Worm (Caenorhabditis elegans) whole organism, L3 larva: ENCODE measurements around the gene M151.7.

Source experiments
- R02D3.7 ChIP-seq: fragments of 150-350 bp; optimal IDR thresholded peaks from 2 replicates; lab custom pipeline; 2014; ENCODE audit warnings: missing biosample characterization, missing genetic modification characterization
- ZK546.5 ChIP-seq: sonication (generic microtip); optimal IDR thresholded peaks from 2 replicates; lab custom pipeline; 2017; ENCODE audit warnings: missing biosample characterization, missing genetic modification characterization
- aly-2 ChIP-seq: fragments of 150-350 bp; optimal IDR thresholded peaks from 2 replicates; lab custom pipeline; 2014; ENCODE audit warnings: missing biosample characterization, missing genetic modification characterization
- ama-1 ChIP-seq: fragments of 150-350 bp; optimal IDR thresholded peaks from 2 replicates; lab custom pipeline; 2018
- ceh-16 ChIP-seq: sonication (generic microtip); optimal IDR thresholded peaks from 2 replicates; lab custom pipeline; 2017; ENCODE audit warnings: missing biosample characterization, missing genetic modification characterization
- ceh-28 ChIP-seq: fragments of 150-350 bp; optimal IDR thresholded peaks from 2 replicates; lab custom pipeline; 2014; ENCODE audit warnings: missing biosample characterization, missing genetic modification reagents, missing genetic modification characterization
- ceh-82 ChIP-seq: fragments of 150-350 bp; optimal IDR thresholded peaks from 2 replicates; lab custom pipeline; 2014; ENCODE audit warnings: missing biosample characterization, missing genetic modification characterization
- ceh-9 ChIP-seq: sonication (generic microtip); optimal IDR thresholded peaks from 2 replicates; lab custom pipeline; 2018; ENCODE audit warnings: missing biosample characterization, missing genetic modification characterization
- egl-27 ChIP-seq: sonication (generic microtip); optimal IDR thresholded peaks from 4 replicates; lab custom pipeline; 2017; ENCODE audit warnings: missing biosample characterization, missing genetic modification reagents, missing genetic modification characterization
- egl-5 ChIP-seq: fragments of 150-350 bp; optimal IDR thresholded peaks from 2 replicates; lab custom pipeline; 2017; ENCODE audit warnings: missing biosample characterization, missing genetic modification reagents, missing genetic modification characterization, inconsistent platforms
- elt-1 ChIP-seq: fragments of 150-350 bp; optimal IDR thresholded peaks from 2 replicates; lab custom pipeline; 2014; ENCODE audit warnings: missing biosample characterization, missing genetic modification characterization
- elt-2 ChIP-seq: sonication (generic microtip); optimal IDR thresholded peaks from 2 replicates; lab custom pipeline; 2016; ENCODE audit warnings: missing genetic modification reagents, mild to moderate bottlenecking, missing genetic modification characterization, missing compliant biosample characterization
- elt-3 ChIP-seq, 3 experiments: fragments of 150-350 bp in 1 of 3; sonication (generic microtip) in 2 of 3; optimal IDR thresholded peaks; 2 replicates in 2 of 3; 4 replicates in 1 of 3; lab custom pipeline; 2014 to 2017; ENCODE audit warnings: missing biosample characterization in 3 of 3, missing genetic modification characterization in 3 of 3
- fkh-2 ChIP-seq: fragments of 150-350 bp; optimal IDR thresholded peaks from 2 replicates; lab custom pipeline; 2014; ENCODE audit warnings: missing biosample characterization, missing genetic modification reagents, missing genetic modification characterization
- fos-1 ChIP-seq: fragments of 150-350 bp; optimal IDR thresholded peaks from 2 replicates; lab custom pipeline; 2014; ENCODE audit warnings: missing biosample characterization, missing genetic modification characterization
- hmg-11 ChIP-seq: sonication (generic microtip); optimal IDR thresholded peaks from 2 replicates; lab custom pipeline; 2016; ENCODE audit warnings: missing genetic modification characterization, missing compliant biosample characterization
- jun-1 ChIP-seq: fragments of 150-350 bp; optimal IDR thresholded peaks from 2 replicates; lab custom pipeline; 2014; ENCODE audit warnings: missing biosample characterization, missing genetic modification reagents, missing genetic modification characterization
- lin-15B ChIP-seq: fragments of 150-350 bp; optimal IDR thresholded peaks from 2 replicates; lab custom pipeline; 2014; ENCODE audit warnings: missing biosample characterization, missing genetic modification characterization
- mdl-1 ChIP-seq: fragments of 150-350 bp; optimal IDR thresholded peaks from 2 replicates; lab custom pipeline; 2014; ENCODE audit warnings: missing biosample characterization, missing genetic modification characterization
- mml-1 ChIP-seq: fragments of 150-350 bp; sonication (generic microtip); optimal IDR thresholded peaks from 3 replicates; lab custom pipeline; 2014; ENCODE audit warnings: missing biosample characterization, missing genetic modification characterization
- nfya-1 ChIP-seq: sonication (generic microtip); optimal IDR thresholded peaks from 2 replicates; lab custom pipeline; 2017; ENCODE audit warnings: missing genetic modification characterization, mild to moderate bottlenecking, missing compliant biosample characterization, antibody characterized with exemption, moderate library complexity; ENCODE audit not compliant: insufficient read depth
- nhr-11 ChIP-seq: fragments of 150-350 bp; optimal IDR thresholded peaks from 2 replicates; lab custom pipeline; 2014; ENCODE audit warnings: missing biosample characterization, missing genetic modification characterization
- nhr-12 ChIP-seq: fragments of 150-350 bp; optimal IDR thresholded peaks from 2 replicates; lab custom pipeline; 2014; ENCODE audit warnings: missing biosample characterization, missing genetic modification characterization
- nhr-23 ChIP-seq: fragments of 150-350 bp; optimal IDR thresholded peaks from 2 replicates; lab custom pipeline; 2014; ENCODE audit warnings: missing biosample characterization, missing genetic modification reagents, missing genetic modification characterization
- nhr-25 ChIP-seq: sonication (generic microtip); optimal IDR thresholded peaks from 2 replicates; lab custom pipeline; 2017; ENCODE audit warnings: missing biosample characterization, missing genetic modification characterization
- nhr-28 ChIP-seq: fragments of 150-350 bp; optimal IDR thresholded peaks from 2 replicates; lab custom pipeline; 2014; ENCODE audit warnings: missing biosample characterization, missing genetic modification characterization
- nhr-43 ChIP-seq: sonication (generic microtip); optimal IDR thresholded peaks from 2 replicates; lab custom pipeline; 2016; ENCODE audit warnings: mild to moderate bottlenecking, missing genetic modification characterization, missing compliant biosample characterization; ENCODE audit not compliant: poor library complexity, severe bottlenecking
- nhr-67 ChIP-seq: fragments of 150-350 bp; optimal IDR thresholded peaks from 2 replicates; lab custom pipeline; 2014; ENCODE audit warnings: missing biosample characterization, missing genetic modification characterization
- nhr-76 ChIP-seq: fragments of 150-350 bp; sonication (generic microtip); optimal IDR thresholded peaks from 5 replicates; lab custom pipeline; 2014; ENCODE audit warnings: missing biosample characterization, missing genetic modification characterization
- nhr-77 ChIP-seq: fragments of 150-350 bp; optimal IDR thresholded peaks from 2 replicates; lab custom pipeline; 2014; ENCODE audit warnings: missing biosample characterization, missing genetic modification characterization
- pha-4 ChIP-seq: fragments of 150-350 bp; optimal IDR thresholded peaks from 2 replicates; lab custom pipeline; 2014; ENCODE audit warnings: missing biosample characterization, missing genetic modification reagents, missing genetic modification characterization
- pqm-1 ChIP-seq: fragments of 150-350 bp; optimal IDR thresholded peaks from 2 replicates; lab custom pipeline; 2017; ENCODE audit warnings: missing biosample characterization, missing genetic modification characterization, inconsistent platforms
- sea-2 ChIP-seq: fragments of 150-350 bp; sonication (generic microtip); optimal IDR thresholded peaks from 4 replicates; lab custom pipeline; 2014; ENCODE audit warnings: missing biosample characterization, missing genetic modification reagents, missing genetic modification characterization
- skn-1 ChIP-seq: fragments of 150-350 bp; optimal IDR thresholded peaks from 2 replicates; lab custom pipeline; 2014; ENCODE audit warnings: missing biosample characterization, missing genetic modification characterization
- tbx-2 ChIP-seq: sonication (generic microtip); optimal IDR thresholded peaks from 2 replicates; lab custom pipeline; 2016; ENCODE audit warnings: mild to moderate bottlenecking, missing genetic modification characterization, missing compliant biosample characterization
- unc-39 ChIP-seq: sonication (generic microtip); optimal IDR thresholded peaks from 4 replicates; lab custom pipeline; 2017; ENCODE audit warnings: missing biosample characterization, missing genetic modification characterization
- unc-62 ChIP-seq: fragments of 150-350 bp; sonication (generic microtip); optimal IDR thresholded peaks from 4 replicates; lab custom pipeline; 2014; ENCODE audit warnings: missing biosample characterization, missing genetic modification reagents, missing genetic modification characterization
- zag-1 ChIP-seq: fragments of 150-350 bp; optimal IDR thresholded peaks from 2 replicates; lab custom pipeline; 2014; ENCODE audit warnings: missing biosample characterization, missing genetic modification characterization
- ztf-11 ChIP-seq: fragments of 150-350 bp; optimal IDR thresholded peaks from 2 replicates; lab custom pipeline; 2014; ENCODE audit warnings: missing biosample characterization, missing genetic modification characterization
- ztf-4 ChIP-seq: fragments of 150-350 bp; optimal IDR thresholded peaks from 2 replicates; lab custom pipeline; 2014; ENCODE audit warnings: missing biosample characterization, missing genetic modification characterization

The M151.7 gene

DNA sequence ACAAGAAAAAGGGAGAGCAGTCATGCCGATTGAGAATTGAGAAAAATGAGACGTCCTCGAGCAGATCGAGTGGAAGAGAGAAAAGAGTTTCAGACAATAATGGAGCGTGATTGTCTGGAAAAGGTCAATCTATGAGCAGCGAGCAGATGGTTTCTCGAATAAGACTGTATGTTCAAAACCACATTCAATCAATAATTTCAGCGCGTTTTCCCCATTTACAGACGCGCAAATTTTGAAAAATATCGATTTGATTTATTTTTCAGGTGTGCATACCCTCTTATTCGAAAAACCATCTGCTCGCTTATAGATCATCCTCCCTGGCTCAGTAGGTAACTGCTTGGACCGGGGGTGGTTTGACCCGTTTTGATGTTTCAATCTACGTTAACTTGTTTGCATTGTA, 17.1 kb downstream of the M151.7 start, which contains the start of gene fbxb-31:
Gene fbxb-31 (minus strand): TSS at position 101 of the 400 bp plus-strand sequence.
- TF ChIP-seq unc-62 = no peak
- TF ChIP-seq egl-27 (tag; lab: Kevin White, UChicago) = no peak
- no peak for TF ChIP-seq ceh-16 (tag; lab: Kevin White, UChicago)
- no peak for TF ChIP-seq elt-3 (tag; optimal IDR thresholded peaks at IDR 0.05; lab: Kevin White, UChicago)
- TF ChIP-seq pqm-1 (tag; lab: Kevin White, UChicago) = no peak
- TF ChIP-seq nfya-1 (tag; lab: Kevin White, UChicago) = no peak
- TF ChIP-seq nhr-77 (tag; lab: Kevin White, UChicago) = no peak
- TF ChIP-seq ceh-28 = no peak
- TF ChIP-seq tbx-2 (tag; lab: Kevin White, UChicago) = no peak
- no peak for TF ChIP-seq nhr-11 (tag; lab: Kevin White, UChicago)
- no peak for TF ChIP-seq nhr-28 (tag; lab: Kevin White, UChicago)
- TF ChIP-seq aly-2 (tag; lab: Kevin White, UChicago) = no peak
- TF ChIP-seq ceh-9 (tag; lab: Kevin White, UChicago) = no peak
- no peak for TF ChIP-seq ztf-4 (tag; lab: Kevin White, UChicago)
- no peak for TF ChIP-seq pha-4
- TF ChIP-seq hmg-11 (tag; lab: Kevin White, UChicago) = no peak
- TF ChIP-seq fos-1 (tag; lab: Kevin White, UChicago) = no peak
- no peak for TF ChIP-seq egl-5
- no peak for TF ChIP-seq sea-2 (GFP tag; lab: Kevin White, UChicago)
- TF ChIP-seq mml-1 (tag; lab: Kevin White, UChicago) = no peak

DNA sequence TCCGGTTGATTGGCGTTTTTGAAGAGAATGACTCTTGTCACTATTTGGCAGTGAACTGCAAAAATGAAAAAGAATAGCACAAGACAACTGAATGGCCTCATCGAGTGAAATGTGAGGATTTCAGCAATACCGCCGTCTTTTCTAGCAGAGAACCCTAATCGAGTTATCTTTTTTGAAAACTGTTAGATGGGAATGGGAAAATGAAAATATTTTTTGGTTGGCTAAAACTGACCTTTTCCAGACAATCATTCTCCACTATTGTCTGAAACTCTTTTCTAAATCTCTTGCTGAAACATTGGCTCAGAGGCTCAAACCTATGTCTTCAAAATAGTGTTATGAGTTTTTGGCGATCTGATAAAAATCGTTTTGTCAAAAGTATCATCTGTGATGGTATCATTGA, 18.1 kb downstream of the M151.7 start, which contains the start of gene M151.10:
Gene M151.10 (minus strand): TSS at position 101 of the 400 bp plus-strand sequence.
- TF ChIP-seq mdl-1 (tag; lab: Kevin White, UChicago) (no peak), ama-1 (lab: Kevin White, UChicago) (no peak)

DNA sequence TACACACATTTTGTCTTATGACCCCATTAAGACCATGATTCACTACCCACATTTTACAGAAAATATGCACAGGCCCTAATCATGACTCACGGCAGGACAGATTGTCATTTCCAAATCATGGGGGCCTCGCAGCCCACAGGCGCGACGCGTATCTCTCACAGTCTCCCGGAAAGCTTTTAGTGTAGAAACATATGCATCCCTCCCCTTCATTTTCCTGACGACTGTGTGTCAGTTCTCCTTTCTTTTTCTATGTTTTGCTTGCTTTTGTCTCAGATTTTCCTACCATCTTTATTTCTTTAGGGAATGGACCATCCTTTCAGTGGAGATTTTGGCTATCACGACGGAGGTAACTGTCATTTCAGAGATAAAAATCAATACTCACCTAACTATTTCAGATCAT, 19.1 kb downstream of the M151.7 start, which contains the start of gene M151.1:
Gene M151.1 (plus strand): TSS at position 301 of the 400 bp plus-strand sequence.
- TF ChIP-seq nhr-67 (tag; lab: Kevin White, UChicago) (no peak), nhr-12 (no peak), ceh-16 (tag; lab: Kevin White, UChicago) (no peak), pha-4 (no peak), elt-3 (tag; optimal IDR thresholded peaks at IDR 0.05; lab: Kevin White, UChicago) (no peak), ceh-9 (tag; lab: Kevin White, UChicago) (no peak), ama-1 (lab: Kevin White, UChicago) (no peak), fos-1 (tag; lab: Kevin White, UChicago) (no peak), nfya-1 (tag; lab: Kevin White, UChicago) (no peak), egl-27 (tag; lab: Kevin White, UChicago) (no peak), nhr-23 (tag; lab: Kevin White, UChicago) (no peak), nhr-77 (tag; lab: Kevin White, UChicago) (no peak), nhr-76 (no peak), nhr-25 (tag; lab: Kevin White, UChicago) (no peak), lin-15B (tag; lab: Kevin White, UChicago) (no peak), jun-1 (tag; lab: Kevin White, UChicago) (no peak)

DNA sequence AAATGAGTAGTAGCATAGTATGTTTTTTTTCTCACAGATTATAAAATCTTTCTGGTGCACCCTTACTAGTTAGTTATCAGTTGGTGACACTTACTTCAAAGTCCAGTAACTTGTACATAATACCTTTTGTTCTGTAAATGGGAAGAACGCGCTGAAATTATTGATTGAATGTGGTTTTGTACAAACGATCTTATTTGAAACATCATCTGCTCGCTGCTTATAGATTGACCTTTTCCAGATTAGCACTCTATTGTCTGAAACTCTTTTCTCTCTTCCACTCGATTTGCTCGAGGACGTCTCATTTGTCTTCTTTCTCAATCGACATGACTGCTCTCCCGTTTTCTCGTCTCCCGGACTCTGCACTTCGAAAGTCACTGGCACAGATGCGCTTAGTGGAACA, 25.0 kb downstream of the M151.7 start, which contains the start of gene fbxb-33:
Gene fbxb-33 (plus strand): TSS at position 301 of the 400 bp plus-strand sequence.
- no peak for TF ChIP-seq ceh-9 (tag; lab: Kevin White, UChicago)
- no peak for TF ChIP-seq unc-62

DNA sequence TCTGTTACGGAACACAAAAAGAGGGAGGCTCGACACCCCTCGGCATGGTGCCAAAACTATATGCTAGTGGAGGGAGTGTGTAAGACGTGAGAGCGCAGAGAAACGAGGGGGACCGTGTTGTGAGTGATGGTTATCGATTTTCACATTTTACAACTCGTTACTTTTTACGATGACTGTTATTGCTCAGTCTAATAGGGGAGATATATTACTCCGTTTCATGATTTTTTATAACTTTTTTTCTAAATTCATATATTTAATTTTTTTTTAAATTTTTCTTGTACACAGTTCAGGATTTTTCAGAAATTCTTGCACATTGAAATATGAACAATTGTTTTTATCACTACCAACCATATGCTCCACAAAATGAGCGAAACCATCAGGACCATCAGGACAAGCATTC, 33.3 kb downstream of the M151.7 start, which contains the start of gene F19B10.5:
Gene F19B10.5 (plus strand): TSS at position 301 of the 400 bp plus-strand sequence.
- TF ChIP-seq hmg-11 (tag; lab: Kevin White, UChicago) (no peak), ztf-11 (no peak), ceh-28 (no peak), aly-2 (tag; lab: Kevin White, UChicago) (no peak), ztf-4 (tag; lab: Kevin White, UChicago) (no peak)

DNA sequence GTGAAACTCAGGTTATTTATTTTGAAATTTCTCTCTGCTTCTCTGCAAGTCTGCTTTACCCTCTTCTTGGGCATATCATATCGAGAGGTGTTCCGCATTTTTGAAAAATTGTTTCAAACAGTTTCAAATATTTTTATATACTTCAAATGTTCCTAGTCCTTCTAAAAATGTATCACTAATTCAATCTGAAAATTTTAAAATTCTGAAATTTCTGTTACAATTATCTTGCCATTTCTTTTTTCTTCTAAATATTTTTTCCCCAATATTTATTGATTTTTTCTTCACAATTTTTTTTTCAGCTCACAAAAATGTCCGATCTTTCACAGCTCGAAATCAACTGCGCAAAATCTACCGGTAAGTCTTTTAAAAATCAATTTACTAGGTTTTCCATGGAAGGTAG, 37.7 kb downstream of the M151.7 start, which contains the start of gene F19B10.4:
Gene F19B10.4 (plus strand): TSS at position 301 of the 400 bp plus-strand sequence.
- TF ChIP-seq nhr-25 (tag; lab: Kevin White, UChicago) (no peak), ztf-11 (no peak), nhr-43 (tag; lab: Kevin White, UChicago) (no peak), egl-27 (tag; lab: Kevin White, UChicago) (no peak), ztf-4 (tag; lab: Kevin White, UChicago) (no peak), fkh-2 (tag; lab: Kevin White, UChicago) (no peak), R02D3.7 (tag; lab: Kevin White, UChicago) (no peak), unc-39 (tag; lab: Kevin White, UChicago) (no peak), ZK546.5 (tag; lab: Kevin White, UChicago) (no peak), ama-1 (lab: Kevin White, UChicago) (no peak), elt-1 (tag; lab: Kevin White, UChicago) (no peak), hmg-11 (tag; lab: Kevin White, UChicago) (no peak), ceh-9 (tag; lab: Kevin White, UChicago) (no peak), nfya-1 (tag; lab: Kevin White, UChicago) (no peak), elt-2 (no peak), elt-3 (tag; optimal IDR thresholded peaks at IDR 0.05; lab: Kevin White, UChicago) (no peak), zag-1 (tag; lab: Kevin White, UChicago) (no peak), ceh-82 (tag; lab: Kevin White, UChicago) (no peak), skn-1 (tag; lab: Kevin White, UChicago) (no peak)
